Fruit fly (Drosophila melanogaster): ENCODE data around the gene CG5498.
A peak's percentile ranks its signal among the peaks of the same experiment; 100 is the strongest.

Gene CG5498

DNA sequence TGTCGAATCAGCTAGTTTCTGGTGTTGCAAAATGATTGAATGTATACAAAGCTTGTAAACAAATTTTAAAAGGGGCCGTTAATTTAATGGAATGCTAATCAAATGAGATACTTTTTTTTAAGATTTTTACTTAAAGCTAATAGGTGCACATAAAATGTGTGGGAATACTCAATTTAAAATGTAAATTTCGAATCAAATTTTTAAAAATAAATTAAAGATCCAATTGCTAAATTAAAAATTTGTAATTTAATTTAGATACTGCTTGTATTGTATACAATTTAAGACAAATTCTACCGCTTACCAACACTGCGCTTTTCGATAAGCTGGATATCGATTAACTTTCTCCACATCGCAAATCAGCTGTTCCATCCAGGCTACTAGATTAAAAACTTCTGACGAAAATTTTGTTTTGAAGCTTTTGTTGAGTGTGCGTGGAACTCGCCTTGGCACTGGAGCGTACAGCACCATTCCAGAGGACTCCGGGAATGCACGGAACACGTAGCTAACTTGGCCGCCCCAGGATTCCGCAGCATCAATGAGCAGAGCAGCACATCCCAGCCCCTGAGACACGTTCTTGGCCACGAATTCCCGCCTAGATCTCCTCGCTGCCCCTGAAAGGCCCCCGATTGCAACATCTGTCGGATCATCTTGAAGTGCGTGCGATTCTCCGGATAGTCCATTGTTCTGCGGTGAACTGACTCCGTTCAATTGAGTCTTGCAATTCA lies at the start of gene CG5498, which contains the start of gene fbl:
Gene CG5498 (minus strand): TSS at position 24 of the 725 bp plus-strand sequence.
Gene fbl (plus strand): TSS at position 344 of the 725 bp plus-strand sequence.
- TF ChIP-seq fd59A (GFP tag; optimal IDR thresholded peaks at IDR 0.05) (peak; percentile 30), Gug (GFP tag; IDR thresholded peaks at IDR 0.05) (0 out of 2 replicates have a peak, but pooled peaks have one; percentile 43), eg (GFP tag; IDR thresholded peaks at IDR 0.05) (peak; percentile 69), CG11762 (GFP tag; optimal IDR thresholded peaks at IDR 0.05; ENCODE audit: insufficient read depth) (peak; percentile 55), dac (GFP tag; optimal IDR thresholded peaks at IDR 0.05) (peak; percentile 5), CG3032 (tag; optimal IDR thresholded peaks at IDR 0.05) (peak; percentile 66), CG31627 (GFP tag; optimal IDR thresholded peaks at IDR 0.05) (peak; percentile 81), Sox15 (GFP tag; optimal IDR thresholded peaks at IDR 0.05) (peak; percentile 28), Hr38 (GFP tag; optimal IDR thresholded peaks at IDR 0.05) (no peak), Sox102F (GFP tag; optimal IDR thresholded peaks at IDR 0.05) (peak; percentile 72), CG6808 (GFP tag; optimal IDR thresholded peaks at IDR 0.05) (peak; percentile 45), CG6792 (GFP tag; optimal IDR thresholded peaks at IDR 0.05) (peak; percentile 71), CG10669 (GFP tag; optimal IDR thresholded peaks at IDR 0.05) (peak; percentile 61), CG32006 (GFP tag; optimal IDR thresholded peaks at IDR 0.05) (peak; percentile 69), CG8119 (GFP tag; IDR thresholded peaks at IDR 0.05) (peak; percentile 71; the same call in 2 of the 3 replicates), Ets96B (tag; optimal IDR thresholded peaks at IDR 0.05) (peak; percentile 68), CG9139 (GFP tag; optimal IDR thresholded peaks at IDR 0.05) (peak; percentile 24), CG6854 (GFP tag; optimal IDR thresholded peaks at IDR 0.05) (no peak), CG8632 (GFP tag; optimal IDR thresholded peaks at IDR 0.05) (peak; percentile 70), CG10631 (GFP tag; optimal IDR thresholded peaks at IDR 0.05) (peak; percentile 80), CG11902 (GFP tag; optimal IDR thresholded peaks at IDR 0.05) (peak; percentile 54), ss (GFP tag; optimal IDR thresholded peaks at IDR 0.05) (peak in 1 of 2 experiments; percentile 54), dsx (GFP tag; optimal IDR thresholded peaks at IDR 0.05; ENCODE audit: poor library complexity, severe bottlenecking) (peak; percentile 75), spab (GFP tag; optimal IDR thresholded peaks at IDR 0.05) (no peak), Hr39 (GFP tag; optimal IDR thresholded peaks at IDR 0.05) (peak; percentile 65), CG11294 (GFP tag; IDR thresholded peaks at IDR 0.05) (peak; percentile 24; the same call in 1 of the 2 replicates), pdm3 (GFP tag; optimal IDR thresholded peaks at IDR 0.05) (peak; percentile 74), CG8319 (GFP tag; optimal IDR thresholded peaks at IDR 0.05) (peak; percentile 59), fd85E (GFP tag; optimal IDR thresholded peaks at IDR 0.05) (peak; percentile 23), Hr4 (GFP tag; optimal IDR thresholded peaks at IDR 0.05) (peak; percentile 70), Eip78C (GFP tag) (peak; percentile 94), vri (GFP tag; optimal IDR thresholded peaks at IDR 0.05) (peak; percentile 38), CG1621 (tag; optimal IDR thresholded peaks at IDR 0.05) (no peak), achi (GFP tag; optimal IDR thresholded peaks at IDR 0.05) (peak; percentile 77), CG6276 (GFP tag; optimal IDR thresholded peaks at IDR 0.05) (no peak), lz (GFP tag; optimal IDR thresholded peaks at IDR 0.05) (peak; percentile 76), OdsH (GFP tag; optimal IDR thresholded peaks at IDR 0.05) (peak; percentile 75), acj6 (GFP tag; optimal IDR thresholded peaks at IDR 0.05) (peak; percentile 76), Met (GFP tag; optimal IDR thresholded peaks at IDR 0.05) (peak; percentile 78), topi (GFP tag; optimal IDR thresholded peaks at IDR 0.05) (peak; percentile 80), Lpt (GFP tag; optimal IDR thresholded peaks at IDR 0.05) (peak; percentile 27), CG15336 (GFP tag; IDR thresholded peaks at IDR 0.05) (peak; percentile 52; the same call in 1 of the 2 replicates), svp (GFP tag) (peak; percentile 87), CG34406 (GFP tag; optimal IDR thresholded peaks at IDR 0.05) (peak; percentile 80), CG4318 (GFP tag; optimal IDR thresholded peaks at IDR 0.05) (peak; percentile 32), esn (GFP tag; optimal IDR thresholded peaks at IDR 0.05) (peak; percentile 87), Ets21C (GFP tag; optimal IDR thresholded peaks at IDR 0.05) (peak; percentile 64), salr (GFP tag; optimal IDR thresholded peaks at IDR 0.05) (peak in 1 of 2 experiments; percentile 76), cyc (GFP tag; optimal IDR thresholded peaks at IDR 0.05) (peak; percentile 69), Eip75B (GFP tag; optimal IDR thresholded peaks at IDR 0.05) (peak; percentile 73)
